Fruit fly (Drosophila melanogaster): ENCODE results near the gene C1GalTA.

C1GalTA gene

DNA sequence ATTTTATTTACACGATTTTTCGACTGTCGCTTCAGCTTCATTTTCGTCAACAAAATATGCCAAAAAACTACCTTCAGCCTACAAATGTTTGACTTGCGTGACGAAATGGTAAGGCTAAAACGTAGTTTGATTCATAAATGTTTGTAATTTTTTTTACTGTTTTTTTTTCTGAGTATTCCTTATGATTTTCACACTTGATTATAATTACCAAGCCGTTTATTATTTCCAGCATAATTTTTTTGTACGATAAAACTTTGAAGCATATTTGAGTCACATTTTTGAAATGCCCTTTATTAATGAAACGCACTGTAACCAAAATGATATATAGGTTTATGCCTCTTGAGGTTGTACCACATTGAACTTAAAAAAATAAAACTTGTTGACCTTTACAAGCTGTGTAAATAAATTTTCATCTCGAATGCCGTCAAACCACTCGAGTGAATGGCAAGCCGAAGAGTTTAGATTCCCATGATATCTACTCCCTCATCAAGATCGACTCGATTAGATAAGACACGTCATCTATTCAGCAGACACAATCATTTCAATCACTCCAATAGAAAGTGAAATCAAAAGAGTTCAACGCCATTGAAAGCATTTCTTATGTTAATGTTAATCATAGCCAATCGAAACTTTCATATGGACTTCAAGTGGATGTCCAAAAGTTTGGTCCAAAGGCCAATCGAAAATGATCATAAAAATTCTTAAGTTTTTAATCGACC is 31.7 kb upstream of the C1GalTA start (continued):
- TF ChIP-seq CG31441 (GFP tag; IDR thresholded peaks at IDR 0.05) (peak; percentile 58; the same call in 1 of the 2 replicates), CG12219 (GFP tag; optimal IDR thresholded peaks at IDR 0.05) (no peak), CG32767 (GFP tag; IDR thresholded peaks at IDR 0.05) (0 out of 2 replicates have a peak, but pooled peaks have one; percentile 27), pita (GFP tag; optimal IDR thresholded peaks at IDR 0.05) (no peak), CG3281 (GFP tag; optimal IDR thresholded peaks at IDR 0.05) (peak; percentile 23), mam (GFP tag; optimal IDR thresholded peaks at IDR 0.05) (peak; percentile 42), CG10431 (GFP tag; optimal IDR thresholded peaks at IDR 0.05) (no peak), chif (GFP tag; optimal IDR thresholded peaks at IDR 0.05) (peak in 1 of 2 experiments; percentile 43), seq (GFP tag; IDR thresholded peaks at IDR 0.05) (peak; percentile 32; the same call in 1 of the 2 replicates), Xrp1 (GFP tag; IDR thresholded peaks at IDR 0.05) (peak; percentile 38; the same call in 1 of the 2 replicates), CG4820 (GFP tag; optimal IDR thresholded peaks at IDR 0.05) (peak; percentile 6), Mrtf (GFP tag; IDR thresholded peaks at IDR 0.05) (peak; percentile 61; the same call in 1 of the 3 replicates), Sox102F (GFP tag; optimal IDR thresholded peaks at IDR 0.05) (peak; percentile 69)

DNA sequence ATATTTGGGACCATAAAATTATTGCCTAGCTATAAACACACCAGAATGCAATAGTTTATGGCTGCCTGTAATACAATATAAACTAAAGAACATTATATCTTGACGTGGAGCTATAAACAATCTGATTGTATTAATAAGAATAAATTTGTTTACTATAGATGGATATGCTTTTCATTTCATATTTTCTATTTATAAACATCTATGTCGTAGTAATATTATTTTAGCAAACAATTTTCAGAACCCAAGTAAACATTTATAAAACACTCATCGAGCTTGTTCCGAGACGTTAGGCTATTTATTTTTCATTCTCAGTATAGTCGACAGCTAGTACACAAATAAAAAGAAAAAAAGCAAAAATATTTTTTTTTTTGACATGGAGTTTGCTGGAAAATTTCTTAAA is 29.3 kb upstream of the C1GalTA start, which contains the start of gene CG18662:
Gene CG18662 (plus strand): TSS at position 301 of the 400 bp plus-strand sequence.
- TF ChIP-seq CG2889 (GFP tag; IDR thresholded peaks at IDR 0.05) (no peak), CG14014 (GFP tag; IDR thresholded peaks at IDR 0.05) (no peak), CG1832 (GFP tag; optimal IDR thresholded peaks at IDR 0.05) (no peak), CG17361 (GFP tag; IDR thresholded peaks at IDR 0.05) (no peak), Hsf (GFP tag; optimal IDR thresholded peaks at IDR 0.05) (no peak), CG12219 (GFP tag; optimal IDR thresholded peaks at IDR 0.05) (no peak)

DNA sequence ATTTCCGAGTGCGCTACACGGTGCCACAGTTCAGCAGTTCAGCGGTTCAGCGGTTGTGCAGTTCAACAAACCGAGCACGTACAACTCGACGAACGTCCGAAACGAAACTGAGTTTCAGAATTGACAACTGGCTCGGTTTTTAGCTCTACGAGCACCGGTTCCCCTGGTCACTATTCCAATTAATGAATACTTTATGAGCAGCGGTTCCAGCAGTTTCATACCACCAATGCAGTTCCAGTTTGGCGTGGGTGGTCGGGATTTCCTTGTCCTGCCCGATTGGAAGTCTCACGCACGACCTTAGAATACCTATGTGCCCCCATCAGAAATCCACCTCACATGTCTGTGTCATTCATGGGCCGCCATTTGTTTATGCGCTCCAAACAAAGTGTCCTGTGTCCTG is 24.3 kb upstream of the C1GalTA start, which contains the start of gene CG9541:
Gene CG9541 (minus strand): TSS at position 101 of the 400 bp plus-strand sequence.
- TF ChIP-seq lab (GFP tag; optimal IDR thresholded peaks at IDR 0.05) = no peak
- no peak for TF ChIP-seq CG9797 (GFP tag; optimal IDR thresholded peaks at IDR 0.05)
- peak; percentile 76 for TF ChIP-seq Ets65A (GFP tag)
- TF ChIP-seq lmd (GFP tag; IDR thresholded peaks at IDR 0.05) = no peak
- TF ChIP-seq dysf (GFP tag; IDR thresholded peaks at IDR 0.05) = peak; percentile 5; the same call in 1 of the 3 replicates
- peak; percentile 7 for TF ChIP-seq Med (GFP tag)
- no peak for TF ChIP-seq ci (GFP tag; IDR thresholded peaks at IDR 0.05)
- no peak for TF ChIP-seq corto (GFP tag; optimal IDR thresholded peaks at IDR 0.05)
- TF ChIP-seq Mad (GFP tag; optimal IDR thresholded peaks at IDR 0.05) = no peak
- peak in 1 of 2 experiments; percentile 8 for TF ChIP-seq Hr78 (GFP tag; optimal IDR thresholded peaks at IDR 0.05)
- TF ChIP-seq tna (GFP tag; IDR thresholded peaks at IDR 0.05; ENCODE audit: partially characterized antibody) = 0 out of 2 replicates have a peak, but pooled peaks have one; percentile 19
- TF ChIP-seq jing (GFP tag; optimal IDR thresholded peaks at IDR 0.05) = no peak

DNA sequence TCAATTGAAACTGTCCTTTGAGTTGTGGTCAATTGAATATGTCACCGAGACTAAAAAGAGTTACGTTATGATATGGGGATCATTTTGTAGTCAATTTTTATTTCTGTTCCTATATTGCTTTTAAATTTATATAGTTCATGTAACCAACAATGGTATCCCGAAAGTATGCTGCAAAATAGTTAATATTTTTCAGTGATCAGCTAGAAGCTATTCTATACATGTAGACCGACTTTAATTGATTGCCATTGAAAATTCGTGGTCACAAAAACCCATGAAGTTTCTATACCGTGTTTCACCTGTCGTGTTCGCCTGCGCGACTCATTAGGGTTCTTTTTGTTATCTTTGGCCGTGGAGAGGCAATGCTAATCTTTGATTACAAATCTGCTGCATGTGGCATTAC is 23.5 kb upstream of the C1GalTA start:
- TF ChIP-seq Dref (GFP tag; IDR thresholded peaks at IDR 0.05) (no peak), sug (tag; optimal IDR thresholded peaks at IDR 0.05) (peak; percentile 2), CG15601 (tag; optimal IDR thresholded peaks at IDR 0.05) (peak; percentile 5), pb (GFP tag; optimal IDR thresholded peaks at IDR 0.05) (no peak), CG2199 (GFP tag; IDR thresholded peaks at IDR 0.05) (peak; percentile 93), CG3847 (GFP tag; IDR thresholded peaks at IDR 0.05) (no peak)

Data from whole organism, embryonic.